Fruit fly (Drosophila melanogaster) whole organism, embryonic: ENCODE data around the gene Blimp-1.

ENCODE experiments used
- Antp ChIP-seq: fragments of 200-800 bp; sonication (Bioruptor generic); optimal IDR thresholded peaks from 3 replicates; lab custom pipeline; 2016; ENCODE audit warnings: missing biosample characterization, missing genetic modification characterization
- Awh ChIP-seq: fragments of 200-800 bp; sonication (Bioruptor generic); IDR thresholded peaks from 2 replicates; pipeline ENCODE4, ENCODE4 v1.3.6; 2022; ENCODE audit warnings: missing biosample characterization, missing genetic modification characterization
- CG10431 ChIP-seq: fragments of 200-800 bp; sonication (Bioruptor generic); optimal IDR thresholded peaks from 3 replicates; lab custom pipeline; 2018; ENCODE audit warnings: missing biosample characterization, mild to moderate bottlenecking, missing genetic modification characterization
- CG10654 ChIP-seq: fragments of 200-800 bp; sonication (Bioruptor generic); optimal IDR thresholded peaks from 2 replicates; lab custom pipeline; 2016; ENCODE audit warnings: missing biosample characterization, missing genetic modification characterization
- CG11696 ChIP-seq: fragments of 200-800 bp; sonication (Bioruptor generic); IDR thresholded peaks from 2 replicates; pipeline ENCODE4 v1.3.6; 2022; ENCODE audit warnings: missing biosample characterization, missing genetic modification characterization
- CG12219 ChIP-seq: fragments of 200-800 bp; sonication (Bioruptor generic); optimal IDR thresholded peaks from 3 replicates; lab custom pipeline; 2018; ENCODE audit warnings: missing biosample characterization, mild to moderate bottlenecking, missing genetic modification characterization
- CG14710 ChIP-seq: fragments of 200-800 bp; sonication (Bioruptor generic); optimal IDR thresholded peaks from 3 replicates; lab custom pipeline; 2019; ENCODE audit warnings: missing biosample characterization, mild to moderate bottlenecking, missing genetic modification characterization, moderate library complexity
- CG15011 ChIP-seq: fragments of 200-800 bp; sonication (Bioruptor generic); optimal IDR thresholded peaks from 3 replicates; lab custom pipeline; 2018; ENCODE audit warnings: missing biosample characterization, mild to moderate bottlenecking, missing genetic modification characterization
- CG1529 ChIP-seq: fragments of 200-800 bp; sonication (Bioruptor generic); optimal IDR thresholded peaks from 3 replicates; lab custom pipeline; 2018; ENCODE audit warnings: missing biosample characterization, missing genetic modification characterization
- CG2712 ChIP-seq: fragments of 200-800 bp; optimal IDR thresholded peaks from 3 replicates; lab custom pipeline; 2019; ENCODE audit warnings: missing biosample characterization, mild to moderate bottlenecking, missing genetic modification characterization, moderate library complexity
- CG30431 ChIP-seq: fragments of 200-800 bp; sonication (Bioruptor generic); optimal IDR thresholded peaks from 2 replicates; lab custom pipeline; 2017; ENCODE audit warnings: missing biosample characterization, missing genetic modification characterization
- CG4282 ChIP-seq: fragments of 200-800 bp; sonication (Bioruptor generic); optimal IDR thresholded peaks from 2 replicates; lab custom pipeline; 2016; ENCODE audit warnings: missing biosample characterization, missing genetic modification characterization
- CG7556 ChIP-seq: fragments of 200-800 bp; sonication (Bioruptor generic); optimal IDR thresholded peaks from 2 replicates; lab custom pipeline; 2017; ENCODE audit warnings: missing biosample characterization, mild to moderate bottlenecking, missing genetic modification characterization
- Camta ChIP-seq: fragments of 200-800 bp; sonication (Bioruptor generic); optimal IDR thresholded peaks from 2 replicates; lab custom pipeline; 2016; ENCODE audit warnings: missing biosample characterization, missing genetic modification characterization
- Deaf1 ChIP-seq: fragments of 200-800 bp; optimal IDR thresholded peaks from 3 replicates; lab custom pipeline; 2019; ENCODE audit warnings: missing biosample characterization, mild to moderate bottlenecking, missing genetic modification characterization, moderate library complexity
- Eip74EF ChIP-seq, 2 experiments: fragments of 200-800 bp in 1 of 2; fragments of >200 bp in 1 of 2; sonication (Bioruptor generic) in 1 of 2; optimal IDR thresholded peaks; 2 replicates each; lab custom pipeline; 2017 to 2019; ENCODE audit warnings: missing biosample characterization in 2 of 2, missing genetic modification characterization in 2 of 2, mild to moderate bottlenecking in 1 of 2, moderate library complexity in 1 of 2
- Elba2 ChIP-seq: fragments of 200-800 bp; sonication (Bioruptor generic); optimal IDR thresholded peaks from 3 replicates; lab custom pipeline; 2016; ENCODE audit warnings: missing biosample characterization, missing genetic modification characterization
- Fer1 ChIP-seq: fragments of 200-800 bp; sonication (Bioruptor generic); optimal IDR thresholded peaks from 2 replicates; lab custom pipeline; 2017; ENCODE audit warnings: missing biosample characterization, mild to moderate bottlenecking, missing genetic modification characterization
- H15 ChIP-seq: fragments of 200-800 bp; sonication (Bioruptor generic); IDR thresholded peaks from 3 replicates; pipeline ENCODE4 v1.3.6; 2022; ENCODE audit warnings: missing biosample characterization, missing genetic modification characterization
- HLH3B ChIP-seq: fragments of 200-800 bp; sonication (Bioruptor generic); IDR thresholded peaks from 2 replicates; pipeline ENCODE4 v1.3.6; 2022; ENCODE audit warnings: missing biosample characterization, missing genetic modification characterization
- Jarid2 ChIP-seq: fragments of 200-800 bp; sonication (Bioruptor generic); optimal IDR thresholded peaks from 3 replicates; lab custom pipeline; 2017; ENCODE audit warnings: mild to moderate bottlenecking, missing biosample characterization, missing genetic modification reagents, missing genetic modification characterization
- Lhr ChIP-seq: fragments of 200-800 bp; sonication (Bioruptor generic); optimal IDR thresholded peaks from 3 replicates; lab custom pipeline; 2017; ENCODE audit warnings: mild to moderate bottlenecking, missing biosample characterization, missing genetic modification reagents, missing genetic modification characterization
- MTF-1 ChIP-seq: fragments of 200-800 bp; sonication (Bioruptor generic); optimal IDR thresholded peaks from 2 replicates; lab custom pipeline; 2018; ENCODE audit warnings: missing biosample characterization, mild to moderate bottlenecking, missing genetic modification characterization, borderline replicate concordance
- Max ChIP-seq: fragments of 200-800 bp; sonication (Bioruptor generic); optimal IDR thresholded peaks from 2 replicates; lab custom pipeline; 2016; ENCODE audit warnings: missing biosample characterization, mild to moderate bottlenecking, missing genetic modification characterization
- Mes4 ChIP-seq: fragments of 200-800 bp; sonication (Bioruptor generic); optimal IDR thresholded peaks from 2 replicates; lab custom pipeline; 2016; ENCODE audit warnings: missing biosample characterization, missing genetic modification characterization
- Nf-YB ChIP-seq: fragments of 200-800 bp; sonication (Bioruptor generic); optimal IDR thresholded peaks from 3 replicates; lab custom pipeline; 2019; ENCODE audit warnings: missing biosample characterization, mild to moderate bottlenecking, missing genetic modification characterization, moderate library complexity
- PHDP ChIP-seq: fragments of 200-800 bp; sonication (Bioruptor generic); optimal IDR thresholded peaks from 3 replicates; lab custom pipeline; 2018; ENCODE audit warnings: missing biosample characterization, mild to moderate bottlenecking, missing genetic modification characterization, moderate library complexity
- Pdp1 ChIP-seq, 2 experiments: fragments of 200-800 bp; sonication (Bioruptor generic); optimal IDR thresholded peaks; 3 replicates each; lab custom pipeline; 2016; ENCODE audit warnings: missing biosample characterization in 2 of 2, missing genetic modification characterization in 2 of 2, mild to moderate bottlenecking in 1 of 2, moderate library complexity in 1 of 2
- Rx ChIP-seq: fragments of 200-800 bp; sonication (Bioruptor generic); IDR thresholded peaks from 2 replicates; pipeline ENCODE4 v1.3.6; 2022; ENCODE audit warnings: missing biosample characterization, missing genetic modification characterization
- Six4 ChIP-seq: fragments of 200-800 bp; sonication (Bioruptor generic); optimal IDR thresholded peaks from 2 replicates; lab custom pipeline; 2016; ENCODE audit warnings: missing biosample characterization, missing genetic modification characterization
- amos ChIP-seq: fragments of 200-800 bp; sonication (Bioruptor generic); IDR thresholded peaks from 2 replicates; pipeline ENCODE4 v1.3.6; 2022; ENCODE audit warnings: missing biosample characterization, missing genetic modification characterization; ENCODE audit not compliant: partially characterized antibody
- az2 ChIP-seq: fragments of 200-800 bp; sonication (Bioruptor generic); optimal IDR thresholded peaks from 3 replicates; lab custom pipeline; 2016; ENCODE audit warnings: missing biosample characterization, missing genetic modification characterization
- bab2 ChIP-seq: fragments of 200-800 bp; sonication (Bioruptor generic); optimal IDR thresholded peaks from 2 replicates; lab custom pipeline; 2016; ENCODE audit warnings: missing biosample characterization, missing genetic modification characterization
- bcd ChIP-seq: fragments of 200-800 bp; sonication (Bioruptor generic); optimal IDR thresholded peaks from 2 replicates; lab custom pipeline; 2017; ENCODE audit warnings: missing biosample characterization, mild to moderate bottlenecking, missing genetic modification characterization
- bowl ChIP-seq: fragments of 200-800 bp; sonication (Bioruptor generic); IDR thresholded peaks from 2 replicates; pipeline ENCODE4 v1.3.6; 2022; ENCODE audit warnings: missing biosample characterization, missing genetic modification characterization
- bsh ChIP-seq, 2 experiments: fragments of 200-800 bp; sonication (Bioruptor generic); optimal IDR thresholded peaks; 2 replicates each; lab custom pipeline; 2017 to 2018; ENCODE audit warnings: mild to moderate bottlenecking in 2 of 2, missing biosample characterization in 2 of 2, missing genetic modification characterization in 2 of 2, moderate library complexity in 1 of 2
- caup ChIP-seq: fragments of 200-800 bp; sonication (Bioruptor generic); optimal IDR thresholded peaks from 3 replicates; lab custom pipeline; 2017; ENCODE audit warnings: missing biosample characterization, mild to moderate bottlenecking, missing genetic modification characterization, moderate library complexity; ENCODE audit not compliant: severe bottlenecking
- ems ChIP-seq: fragments of 200-800 bp; sonication (Bioruptor generic); optimal IDR thresholded peaks from 3 replicates; lab custom pipeline; 2016; ENCODE audit warnings: missing biosample characterization, missing genetic modification characterization
- en ChIP-seq: fragments of 200-800 bp; sonication (Bioruptor generic); optimal IDR thresholded peaks from 2 replicates; lab custom pipeline; 2016; ENCODE audit warnings: missing biosample characterization, missing genetic modification characterization
- fru ChIP-seq: fragments of >200 bp; optimal IDR thresholded peaks from 2 replicates; lab custom pipeline; 2017
- ftz-f1 ChIP-seq: fragments of 200-800 bp; sonication (Bioruptor generic); optimal IDR thresholded peaks from 2 replicates; lab custom pipeline; 2016; ENCODE audit warnings: missing biosample characterization, missing genetic modification characterization
- ham ChIP-seq: fragments of 200-800 bp; sonication (Bioruptor generic); IDR thresholded peaks from 2 replicates; pipeline ENCODE4 v1.3.6; 2022; ENCODE audit warnings: missing biosample characterization, missing genetic modification characterization
- hb ChIP-seq: fragments of 200-800 bp; sonication (Bioruptor generic); IDR thresholded peaks from 3 replicates; pipeline ENCODE4 v1.3.6; 2022; ENCODE audit warnings: missing biosample characterization, missing genetic modification characterization; ENCODE audit not compliant: partially characterized antibody
- nau ChIP-seq: fragments of 200-800 bp; sonication (Bioruptor generic); optimal IDR thresholded peaks from 3 replicates; lab custom pipeline; 2017; ENCODE audit warnings: missing biosample characterization, mild to moderate bottlenecking, missing genetic modification characterization, missing genetic modification reagents
- schlank ChIP-seq: fragments of 200-800 bp; sonication (Bioruptor generic); optimal IDR thresholded peaks from 2 replicates; lab custom pipeline; 2018; ENCODE audit warnings: missing biosample characterization, mild to moderate bottlenecking, missing genetic modification characterization
- sr ChIP-seq: fragments of 200-800 bp; sonication (Bioruptor generic); IDR thresholded peaks from 3 replicates; pipeline ENCODE4 v1.3.6; 2022; ENCODE audit warnings: missing biosample characterization, missing genetic modification characterization
- tgo ChIP-seq: fragments of 200-800 bp; sonication (Bioruptor generic); IDR thresholded peaks from 3 replicates; pipeline ENCODE4 v1.3.6; 2022; ENCODE audit warnings: missing biosample characterization, missing genetic modification characterization
- tna ChIP-seq: fragments of 200-800 bp; sonication (Bioruptor generic); IDR thresholded peaks from 2 replicates; pipeline ENCODE4 v1.3.6; 2022; ENCODE audit warnings: missing biosample characterization, missing genetic modification characterization; ENCODE audit not compliant: partially characterized antibody
- toy ChIP-seq: fragments of 200-800 bp; sonication (Bioruptor generic); IDR thresholded peaks from 2 replicates; pipeline ENCODE4 v1.3.6; 2022; ENCODE audit warnings: missing biosample characterization, missing genetic modification characterization
- unc-4 ChIP-seq: fragments of 200-800 bp; sonication (Bioruptor generic); IDR thresholded peaks from 2 replicates; pipeline ENCODE4 v1.3.6; 2022; ENCODE audit warnings: missing biosample characterization, missing genetic modification characterization; ENCODE audit not compliant: partially characterized antibody

The Blimp-1 gene

dm6 chr3L:5654403-5654883 lies 23.7 kb downstream of the Blimp-1 start, which contains the start of gene lin-28 (continued):
- TF ChIP-seq bowl (no peak), CG2712 (tag; lab: Kevin White, UChicago) (peak; percentile 48), Rx (GFP tag; lab: Robert Waterston, UW) (no peak), schlank (tag; lab: Kevin White, UChicago) (no peak), ftz-f1 (GFP tag; lab: Kevin White, UChicago) (peak; percentile 71), amos (GFP tag; lab: Robert Waterston, UW) (peak; percentile 67; the same call in 1 of the 2 replicates), CG4282 (GFP tag; lab: Kevin White, UChicago) (no peak), Nf-YB (GFP tag; lab: Kevin White, UChicago) (no peak), CG10654 (no peak), Camta (GFP tag; lab: Kevin White, UChicago) (no peak), Max (GFP tag; lab: Kevin White, UChicago) (no peak), CG7556 (GFP tag; lab: Kevin White, UChicago) (no peak), fru (no peak), Mes4 (GFP tag; lab: Kevin White, UChicago) (no peak), Deaf1 (tag; lab: Kevin White, UChicago) (peak; percentile 88), hb (no peak), Lhr (GFP tag; lab: Kevin White, UChicago) (no peak), MTF-1 (GFP tag; lab: Kevin White, UChicago) (peak; percentile 81), CG14710 (tag; lab: Kevin White, UChicago) (no peak), PHDP (no peak), Six4 (GFP tag; lab: Kevin White, UChicago) (no peak), tgo (no peak), Antp (GFP tag; lab: Kevin White, UChicago) (no peak), en (GFP tag; lab: Kevin White, UChicago) (no peak), caup (GFP tag; lab: Kevin White, UChicago) (no peak), Eip74EF (GFP tag; optimal IDR thresholded peaks at IDR 0.05; lab: Kevin White, UChicago) (no peak), CG1529 (no peak), Elba2 (GFP tag; lab: Kevin White, UChicago) (no peak), tna (GFP tag; lab: Robert Waterston, UW) (no peak; the same call in 1 of the 2 replicates), bcd (GFP tag; lab: Kevin White, UChicago) (no peak), toy (GFP tag; lab: Robert Waterston, UW) (no peak), Fer1 (GFP tag; lab: Kevin White, UChicago) (no peak), HLH3B (peak; percentile 20; the same call in 1 of the 2 replicates), sr (GFP tag; lab: Robert Waterston, UW) (peak; percentile 21; the same call in 1 of the 3 replicates), CG12219 (GFP tag; lab: Kevin White, UChicago) (no peak), Awh (GFP tag; lab: Robert Waterston, UW) (0 out of 2 replicates have a peak, but pooled peaks have one; percentile 41), CG30431 (GFP tag; lab: Kevin White, UChicago) (no peak), bsh (GFP tag; optimal IDR thresholded peaks at IDR 0.05; lab: Kevin White, UChicago) (no peak), Pdp1 (GFP tag; optimal IDR thresholded peaks at IDR 0.05; lab: Kevin White, UChicago) (peak in 1 of 2 experiments; percentile 29), az2 (GFP tag; lab: Kevin White, UChicago) (peak; percentile 2), ems (no peak), CG15011 (GFP tag; lab: Kevin White, UChicago) (no peak), Jarid2 (GFP tag; lab: Kevin White, UChicago) (peak; percentile 91), CG11696 (GFP tag; lab: Robert Waterston, UW) (no peak), H15 (GFP tag; lab: Robert Waterston, UW) (no peak), nau (no peak), ham (no peak), CG10431 (GFP tag; lab: Kevin White, UChicago) (peak; percentile 84), unc-4 (GFP tag; lab: Robert Waterston, UW) (peak; percentile 45; the same call in 1 of the 2 replicates), bab2 (no peak)
